Fruit fly (Drosophila melanogaster): ENCODE data around the gene CG13877.

CG13877 gene

dm6 chr3L:223019-223902, 5.4 kb downstream of the CG13877 start, which contains the start of the genes pyx and CG33229 (continued):
- peak; percentile 56 for TF ChIP-seq HmgZ (tag; optimal IDR thresholded peaks at IDR 0.05)
- no peak for TF ChIP-seq corto (GFP tag; optimal IDR thresholded peaks at IDR 0.05)
- TF ChIP-seq h (optimal IDR thresholded peaks at IDR 0.05): no peak
- TF ChIP-seq Bgb (GFP tag; IDR thresholded peaks at IDR 0.05; ENCODE audit: partially characterized antibody): no peak
- TF ChIP-seq CG8290 (GFP tag; optimal IDR thresholded peaks at IDR 0.05): peak; percentile 76
- peak in 1 of 2 experiments; percentile 90 for TF ChIP-seq CG8290 (tag; optimal IDR thresholded peaks at IDR 0.05)
- TF ChIP-seq sna (GFP tag; IDR thresholded peaks at IDR 0.05; ENCODE audit: partially characterized antibody): peak; percentile 19; the same call in 1 of the 2 replicates
- peak; percentile 32 for TF ChIP-seq CG10565 (GFP tag; optimal IDR thresholded peaks at IDR 0.05)
- no peak for TF ChIP-seq CG34224 (GFP tag; IDR thresholded peaks at IDR 0.05; ENCODE audit: partially characterized antibody)
- peak; percentile 94 for TF ChIP-seq zfh2 (GFP tag; optimal IDR thresholded peaks at IDR 0.05)
- peak; percentile 57 for TF ChIP-seq ATbp (GFP tag; optimal IDR thresholded peaks at IDR 0.05)
- peak; percentile 18; the same call in 1 of the 2 replicates for TF ChIP-seq ham (GFP tag; IDR thresholded peaks at IDR 0.05)
- TF ChIP-seq CG7745 (tag; optimal IDR thresholded peaks at IDR 0.05): no peak
- TF ChIP-seq TFAM (GFP tag; optimal IDR thresholded peaks at IDR 0.05): peak; percentile 31
- no peak for TF ChIP-seq lbe (GFP tag; optimal IDR thresholded peaks at IDR 0.05)
- TF ChIP-seq E2f2 (GFP tag; IDR thresholded peaks at IDR 0.05): peak; percentile 93
- 0 out of 3 replicates have a peak, but pooled peaks have one; percentile 40 for TF ChIP-seq jigr1 (GFP tag; IDR thresholded peaks at IDR 0.05)
- no peak for TF ChIP-seq prd (optimal IDR thresholded peaks at IDR 0.05)
- TF ChIP-seq prd (GFP tag; IDR thresholded peaks at IDR 0.05): peak; percentile 83
- peak; percentile 68 for TF ChIP-seq CG11247 (GFP tag; IDR thresholded peaks at IDR 0.05)
- TF ChIP-seq CG12769 (tag; optimal IDR thresholded peaks at IDR 0.05): peak; percentile 80
- TF ChIP-seq slbo (GFP tag; IDR thresholded peaks at IDR 0.05): peak; percentile 93
- peak; percentile 56 for TF ChIP-seq Rx (GFP tag; IDR thresholded peaks at IDR 0.05)
- peak; percentile 44; the same call in 1 of the 2 replicates for TF ChIP-seq sim (GFP tag; IDR thresholded peaks at IDR 0.05)
- TF ChIP-seq Lpt (GFP tag; optimal IDR thresholded peaks at IDR 0.05): no peak
- TF ChIP-seq Atf6 (GFP tag; IDR thresholded peaks at IDR 0.05): peak; percentile 75
- TF ChIP-seq CG3407 (GFP tag; optimal IDR thresholded peaks at IDR 0.05): peak; percentile 58
- peak; percentile 90 for TF ChIP-seq tio (GFP tag; optimal IDR thresholded peaks at IDR 0.05)
- TF ChIP-seq Jarid2 (GFP tag; optimal IDR thresholded peaks at IDR 0.05): peak; percentile 27
- TF ChIP-seq kay (GFP tag; optimal IDR thresholded peaks at IDR 0.05): peak; percentile 68
- TF ChIP-seq usp (GFP tag; optimal IDR thresholded peaks at IDR 0.05): no peak
- no peak for TF ChIP-seq hb (GFP tag; IDR thresholded peaks at IDR 0.05; ENCODE audit: partially characterized antibody)
- peak; percentile 47 for TF ChIP-seq CG10462 (GFP tag; optimal IDR thresholded peaks at IDR 0.05)
- TF ChIP-seq Max (GFP tag; optimal IDR thresholded peaks at IDR 0.05): peak; percentile 82
- peak; percentile 71; the same call in 1 of the 2 replicates for TF ChIP-seq seq (GFP tag; IDR thresholded peaks at IDR 0.05)
- TF ChIP-seq Abd-B (GFP tag; optimal IDR thresholded peaks at IDR 0.05): peak; percentile 91
- peak; percentile 81 for TF ChIP-seq CG3281 (GFP tag; optimal IDR thresholded peaks at IDR 0.05)
- peak; percentile 44; the same call in 1 of the 2 replicates for TF ChIP-seq ro (GFP tag; IDR thresholded peaks at IDR 0.05)
- TF ChIP-seq D19A (tag; optimal IDR thresholded peaks at IDR 0.05): peak; percentile 76
- peak; percentile 63 for TF ChIP-seq CG4617 (GFP tag; optimal IDR thresholded peaks at IDR 0.05; ENCODE audit: borderline replicate concordance)
- TF ChIP-seq CG1792 (GFP tag; optimal IDR thresholded peaks at IDR 0.05): peak; percentile 66
- TF ChIP-seq Dfd (GFP tag; optimal IDR thresholded peaks at IDR 0.05): no peak
- TF ChIP-seq aop (GFP tag; IDR thresholded peaks at IDR 0.05): peak; percentile 70
- peak; percentile 80 for TF ChIP-seq Antp (GFP tag; optimal IDR thresholded peaks at IDR 0.05)
- TF ChIP-seq luna (GFP tag; optimal IDR thresholded peaks at IDR 0.05): peak; percentile 38
- peak; percentile 71 for TF ChIP-seq CG13624 (GFP tag; optimal IDR thresholded peaks at IDR 0.05)
- TF ChIP-seq bsh (GFP tag; optimal IDR thresholded peaks at IDR 0.05): peak; percentile 46 to 75
- no peak for TF ChIP-seq vnd (GFP tag; IDR thresholded peaks at IDR 0.05; ENCODE audit: partially characterized antibody)
- TF ChIP-seq toy (GFP tag; IDR thresholded peaks at IDR 0.05): peak; percentile 55; the same call in 1 of the 2 replicates
